Worm (Caenorhabditis elegans) whole organism, L1 larva: ENCODE results near the gene bath-37.

Source experiments
- C16A3.4 ChIP-seq: fragments of 150-350 bp; optimal IDR thresholded peaks from 2 replicates; lab custom pipeline; 2014; ENCODE audit warnings: missing biosample characterization, missing genetic modification characterization
- ama-1 ChIP-seq: fragments of 150-350 bp; optimal IDR thresholded peaks from 2 replicates; lab custom pipeline; 2014
- blmp-1 ChIP-seq: fragments of 150-350 bp; optimal IDR thresholded peaks from 2 replicates; lab custom pipeline; 2014; ENCODE audit warnings: missing biosample characterization, missing genetic modification characterization
- ceh-8 ChIP-seq: fragments of 200-800 bp; sonication (Bioruptor generic); optimal IDR thresholded peaks from 2 replicates; lab custom pipeline; 2018; ENCODE audit warnings: mild to moderate bottlenecking, missing genetic modification characterization, moderate library complexity, missing compliant biosample characterization
- ces-1 ChIP-seq: fragments of 150-350 bp; optimal IDR thresholded peaks from 2 replicates; lab custom pipeline; 2014; ENCODE audit warnings: missing biosample characterization, missing genetic modification reagents, missing genetic modification characterization
- efl-1 ChIP-seq, 4 experiments: fragments of 150-350 bp; optimal IDR thresholded peaks in 3 of 4; peaks in 1 of 4; 1 replicate in 1 of 4; 2 replicates in 3 of 4; lab custom pipeline; 2014; ENCODE audit warnings: missing biosample characterization in 2 of 4, missing genetic modification characterization in 2 of 4, missing genetic modification reagents in 2 of 4
- egl-13 ChIP-seq: sonication (generic microtip); optimal IDR thresholded peaks from 2 replicates; lab custom pipeline; 2016; ENCODE audit warnings: missing genotype, missing genetic modification reagents, missing genetic modification characterization, missing compliant biosample characterization
- elt-2 ChIP-seq: sonication (generic microtip); optimal IDR thresholded peaks from 2 replicates; lab custom pipeline; 2016; ENCODE audit warnings: missing genetic modification characterization, mild to moderate bottlenecking, inconsistent platforms, missing compliant biosample characterization, missing genetic modification reagents
- elt-3 ChIP-seq, 6 experiments: fragments of 150-350 bp in 1 of 6; sonication (generic microtip); optimal IDR thresholded peaks; 2 replicates each; lab custom pipeline; 2017 to 2018; ENCODE audit warnings: missing biosample characterization in 6 of 6, missing genetic modification characterization in 6 of 6, inconsistent platforms in 1 of 6
- grh-1 ChIP-seq: fragments of 200-800 bp; sonication (Bioruptor generic); IDR thresholded peaks from 2 replicates; pipeline ENCODE4 v1.3.6; 2022; ENCODE audit warnings: missing genetic modification reagents, missing genetic modification characterization, missing compliant biosample characterization
- hpl-2 ChIP-seq: fragments of 150-350 bp; optimal IDR thresholded peaks from 2 replicates; lab custom pipeline; 2014; ENCODE audit warnings: missing biosample characterization, missing genetic modification reagents, missing genetic modification characterization
- isw-1 ChIP-seq: fragments of 200-800 bp; sonication (Bioruptor generic); IDR thresholded peaks from 2 replicates; pipeline ENCODE4 v1.3.6; 2022; ENCODE audit warnings: missing genetic modification characterization, missing compliant biosample characterization
- lin-14 ChIP-seq: fragments of 200-800 bp; sonication (Bioruptor generic); optimal IDR thresholded peaks from 2 replicates; lab custom pipeline; 2018; ENCODE audit warnings: mild to moderate bottlenecking, missing genetic modification characterization, moderate library complexity, missing compliant biosample characterization
- lin-15B ChIP-seq: fragments of 150-350 bp; sonication (generic microtip); optimal IDR thresholded peaks from 3 replicates; lab custom pipeline; 2014; ENCODE audit warnings: missing biosample characterization, missing genetic modification characterization
- lin-35 ChIP-seq, 2 experiments: fragments of 150-350 bp; optimal IDR thresholded peaks; 2 replicates each; lab custom pipeline; 2014; ENCODE audit warnings: missing biosample characterization in 2 of 2, missing genetic modification characterization in 2 of 2, missing genetic modification reagents in 2 of 2
- lsy-2 ChIP-seq, 2 experiments: fragments of 150-350 bp; optimal IDR thresholded peaks; 2 replicates each; lab custom pipeline; 2014; ENCODE audit warnings: missing biosample characterization in 2 of 2, missing genetic modification characterization in 2 of 2
- mdl-1 ChIP-seq, 2 experiments: fragments of 150-350 bp; optimal IDR thresholded peaks; 2 replicates each; lab custom pipeline; 2014 to 2017; ENCODE audit warnings: missing biosample characterization in 2 of 2, missing genetic modification characterization in 2 of 2, inconsistent platforms in 1 of 2
- nhr-11 ChIP-seq: fragments of 150-350 bp; optimal IDR thresholded peaks from 2 replicates; lab custom pipeline; 2014; ENCODE audit warnings: missing biosample characterization, missing genetic modification characterization
- nhr-19 ChIP-seq: fragments of 200-800 bp; sonication (Bioruptor generic); conservative IDR thresholded peaks from 2 replicates; pipeline ENCODE4 v1.3.6; 2022; ENCODE audit warnings: missing genetic modification characterization, missing compliant biosample characterization
- nhr-20 ChIP-seq: sonication (generic microtip); optimal IDR thresholded peaks from 2 replicates; lab custom pipeline; 2016; ENCODE audit warnings: mild to moderate bottlenecking, missing genetic modification characterization, missing compliant biosample characterization
- nhr-47 ChIP-seq: sonication (generic microtip); optimal IDR thresholded peaks from 2 replicates; lab custom pipeline; 2016; ENCODE audit warnings: mild to moderate bottlenecking, missing genetic modification characterization, moderate library complexity, missing compliant biosample characterization
- nhr-71 ChIP-seq: sonication (generic microtip); optimal IDR thresholded peaks from 2 replicates; lab custom pipeline; 2016; ENCODE audit warnings: mild to moderate bottlenecking, missing genetic modification characterization, moderate library complexity, missing compliant biosample characterization
- nhr-77 ChIP-seq: fragments of 150-350 bp; optimal IDR thresholded peaks from 2 replicates; lab custom pipeline; 2014; ENCODE audit warnings: missing biosample characterization, missing genetic modification characterization
- nhr-85 ChIP-seq: sonication (generic microtip); peaks from one replicate; lab custom pipeline; 2016; ENCODE audit warnings: missing genetic modification characterization, inconsistent platforms, missing compliant biosample characterization
- nhr-90 ChIP-seq: sonication (generic microtip); optimal IDR thresholded peaks from 2 replicates; lab custom pipeline; 2016; ENCODE audit warnings: mild to moderate bottlenecking, missing genetic modification characterization, missing compliant biosample characterization; ENCODE audit not compliant: poor library complexity
- pqm-1 ChIP-seq: sonication (generic microtip); optimal IDR thresholded peaks from 3 replicates; lab custom pipeline; 2017; ENCODE audit warnings: missing biosample characterization, missing genetic modification characterization
- rnt-1 ChIP-seq: sonication (generic microtip); optimal IDR thresholded peaks from 2 replicates; lab custom pipeline; 2016; ENCODE audit warnings: mild to moderate bottlenecking, missing genetic modification characterization, moderate library complexity, missing compliant biosample characterization
- snu-23 ChIP-seq: sonication (generic microtip); optimal IDR thresholded peaks from 2 replicates; lab custom pipeline; 2016; ENCODE audit warnings: missing genetic modification characterization, missing compliant biosample characterization
- sox-4 ChIP-seq: sonication (generic microtip); optimal IDR thresholded peaks from 2 replicates; lab custom pipeline; 2016; ENCODE audit warnings: missing genetic modification characterization, missing compliant biosample characterization
- swsn-7 ChIP-seq: sonication (generic microtip); optimal IDR thresholded peaks from 2 replicates; lab custom pipeline; 2016; ENCODE audit warnings: missing genetic modification characterization, missing compliant biosample characterization
- tbx-2 ChIP-seq: sonication (generic microtip); optimal IDR thresholded peaks from 2 replicates; lab custom pipeline; 2016; ENCODE audit warnings: missing genetic modification characterization, missing compliant biosample characterization
- unc-62 ChIP-seq: fragments of 150-350 bp; optimal IDR thresholded peaks from 2 replicates; lab custom pipeline; 2014; ENCODE audit warnings: missing biosample characterization, missing genetic modification reagents, missing genetic modification characterization

bath-37 gene

ce11 chrIV:12044844-12045738, 23.6 kb upstream of the bath-37 start (continued):
- TF ChIP-seq C16A3.4: no peak
- TF ChIP-seq isw-1: no peak
- peak in 1 of 2 experiments; percentile 10 for TF ChIP-seq efl-1 (optimal IDR thresholded peaks at IDR 0.05; lab: Kevin White, UChicago)
- peak in 1 of 2 experiments; percentile 92 for TF ChIP-seq efl-1 (GFP tag; optimal IDR thresholded peaks at IDR 0.05 in 1 of 2; lab: Kevin White, UChicago)
- no peak for TF ChIP-seq grh-1 (GFP tag; lab: Robert Waterston, UW)
- peak; percentile 31 for TF ChIP-seq rnt-1 (tag; lab: Kevin White, UChicago)

- no peak for TF ChIP-seq nhr-77 (tag; lab: Kevin White, UChicago)
- no peak for TF ChIP-seq tbx-2
- no peak for TF ChIP-seq efl-1 (optimal IDR thresholded peaks at IDR 0.05; lab: Kevin White, UChicago)
- TF ChIP-seq efl-1 (GFP tag; optimal IDR thresholded peaks at IDR 0.05 in 1 of 2; lab: Kevin White, UChicago): peak in 1 of 2 experiments; percentile 82
- TF ChIP-seq grh-1 (GFP tag; lab: Robert Waterston, UW): no peak
- peak; percentile 86 for TF ChIP-seq nhr-85
- TF ChIP-seq nhr-20: peak; percentile 76
- peak; percentile 5; the same call in 1 of the 2 replicates for TF ChIP-seq nhr-19 (GFP tag; lab: Robert Waterston, UW)
- TF ChIP-seq lin-14 (GFP tag; lab: Kevin White, UChicago): peak; percentile 60
- TF ChIP-seq lsy-2 (tag; optimal IDR thresholded peaks at IDR 0.05; lab: Kevin White, UChicago): peak in 1 of 2 experiments; percentile 50
- peak; percentile 52 for TF ChIP-seq nhr-71
- TF ChIP-seq ama-1 (lab: Kevin White, UChicago): no peak
- peak; percentile 40 for TF ChIP-seq snu-23
- TF ChIP-seq lin-35 (GFP tag; optimal IDR thresholded peaks at IDR 0.05; lab: Kevin White, UChicago): peak in 1 of 2 experiments; percentile 52
- no peak for TF ChIP-seq pqm-1
- peak; percentile 20 for TF ChIP-seq blmp-1 (tag; lab: Kevin White, UChicago)
- peak; percentile 74 for TF ChIP-seq elt-2 (tag; lab: Kevin White, UChicago)
- no peak for TF ChIP-seq unc-62 (GFP tag; lab: Kevin White, UChicago)
- no peak for TF ChIP-seq mdl-1 (tag; optimal IDR thresholded peaks at IDR 0.05; lab: Kevin White, UChicago)
- TF ChIP-seq ces-1: no peak
- peak in 2 of 6 experiments; percentile 19 to 71 for TF ChIP-seq elt-3 (tag; optimal IDR thresholded peaks at IDR 0.05; lab: Kevin White, UChicago)
- peak; percentile 33 for TF ChIP-seq nhr-90 (tag; lab: Kevin White, UChicago)
- TF ChIP-seq swsn-7 (tag; lab: Kevin White, UChicago): no peak
- no peak for TF ChIP-seq hpl-2 (GFP tag; lab: Kevin White, UChicago)
- TF ChIP-seq, all 84 proteins: peak for 13
Measured at ce11 chrIV:12046524-12047203, 22.0 kb upstream of the bath-37 start, which contains the start of gene T12G3.2. TSS of gene T12G3.2 (minus strand) at chrIV:12046967.

ce11 chrIV:12047552-12048347, 20.9 kb upstream of the bath-37 start, which contains the start of gene T12G3.4:
TSS of gene T12G3.4 (plus strand) at chrIV:12048256.
- TF ChIP-seq ceh-8 (GFP tag; lab: Kevin White, UChicago): no peak
- no peak for TF ChIP-seq unc-62 (GFP tag; lab: Kevin White, UChicago)
- no peak for TF ChIP-seq sox-4 (tag; lab: Kevin White, UChicago)
- no peak for TF ChIP-seq nhr-11
- TF ChIP-seq swsn-7 (tag; lab: Kevin White, UChicago): no peak
- TF ChIP-seq lin-15B (tag; lab: Kevin White, UChicago): no peak
- no peak for TF ChIP-seq egl-13 (tag; lab: Kevin White, UChicago)
- no peak for TF ChIP-seq nhr-47
- TF ChIP-seq, all 84 proteins: peak for 0
